Fruit fly (Drosophila melanogaster) whole organism, embryonic: ENCODE data around the gene dpr20.

ENCODE experiments used
- Ada2b ChIP-seq: fragments of 200-800 bp; sonication (Bioruptor generic); IDR thresholded peaks from 2 replicates; pipeline ENCODE4 v1.3.6; 2022; ENCODE audit warnings: missing biosample characterization, missing genetic modification characterization
- BtbVII ChIP-seq: fragments of 200-800 bp; sonication (Bioruptor generic); optimal IDR thresholded peaks from 3 replicates; lab custom pipeline; 2017; ENCODE audit warnings: missing biosample characterization, mild to moderate bottlenecking, missing genetic modification characterization
- CG11398 ChIP-seq: fragments of 200-800 bp; sonication (Bioruptor generic); optimal IDR thresholded peaks from 2 replicates; lab custom pipeline; 2016; ENCODE audit warnings: missing biosample characterization, missing genetic modification characterization
- CG11456 ChIP-seq: fragments of 200-800 bp; sonication (Bioruptor generic); IDR thresholded peaks from 3 replicates; pipeline ENCODE4 v1.3.6; 2022; ENCODE audit warnings: missing biosample characterization, missing genetic modification characterization
- CG11723 ChIP-seq: fragments of 200-800 bp; sonication (Bioruptor generic); optimal IDR thresholded peaks from 2 replicates; lab custom pipeline; 2017; ENCODE audit warnings: missing biosample characterization, mild to moderate bottlenecking, missing genetic modification characterization
- CG12104 ChIP-seq: fragments of 200-800 bp; sonication (Bioruptor generic); optimal IDR thresholded peaks from 3 replicates; lab custom pipeline; 2016; ENCODE audit warnings: missing biosample characterization, missing genetic modification characterization
- CG15514 ChIP-seq: fragments of 200-800 bp; sonication (Bioruptor generic); optimal IDR thresholded peaks from 3 replicates; lab custom pipeline; 2017; ENCODE audit warnings: missing biosample characterization, missing genetic modification characterization, mild to moderate bottlenecking, moderate library complexity, missing genetic modification reagents
- CG17612 ChIP-seq: fragments of 200-800 bp; sonication (Bioruptor generic); IDR thresholded peaks from 2 replicates; pipeline ENCODE4 v1.3.6; 2022; ENCODE audit warnings: missing biosample characterization, missing genetic modification characterization
- CG2889 ChIP-seq: fragments of 200-800 bp; sonication (Bioruptor generic); IDR thresholded peaks from 3 replicates; pipeline ENCODE4 v1.3.6; 2022; ENCODE audit warnings: missing biosample characterization, missing genetic modification characterization
- CG30020 ChIP-seq: fragments of 200-800 bp; optimal IDR thresholded peaks from 2 replicates; lab custom pipeline; 2019; ENCODE audit warnings: missing biosample characterization, mild to moderate bottlenecking, missing genetic modification characterization, moderate library complexity
- CG31388 ChIP-seq: fragments of 200-800 bp; sonication (Bioruptor generic); optimal IDR thresholded peaks from 2 replicates; lab custom pipeline; 2016; ENCODE audit warnings: missing biosample characterization, missing genetic modification characterization
- CG3163 ChIP-seq: fragments of 200-800 bp; sonication (Bioruptor generic); optimal IDR thresholded peaks from 3 replicates; lab custom pipeline; 2016; ENCODE audit warnings: missing biosample characterization, missing genetic modification characterization
- CG4282 ChIP-seq: fragments of 200-800 bp; sonication (Bioruptor generic); optimal IDR thresholded peaks from 2 replicates; lab custom pipeline; 2016; ENCODE audit warnings: missing biosample characterization, missing genetic modification characterization
- CG6175 ChIP-seq: fragments of 200-800 bp; sonication (Bioruptor generic); IDR thresholded peaks from 3 replicates; pipeline ENCODE4 v1.3.6; 2022; ENCODE audit warnings: missing biosample characterization, missing genetic modification characterization
- CG7556 ChIP-seq: fragments of 200-800 bp; sonication (Bioruptor generic); optimal IDR thresholded peaks from 2 replicates; lab custom pipeline; 2017; ENCODE audit warnings: missing biosample characterization, mild to moderate bottlenecking, missing genetic modification characterization
- CG8388 ChIP-seq: fragments of 200-800 bp; sonication (Bioruptor generic); optimal IDR thresholded peaks from 2 replicates; lab custom pipeline; 2019; ENCODE audit warnings: missing biosample characterization, mild to moderate bottlenecking, missing genetic modification characterization, moderate library complexity
- CG9817 ChIP-seq: fragments of 200-800 bp; sonication (Bioruptor generic); optimal IDR thresholded peaks from 2 replicates; lab custom pipeline; 2018; ENCODE audit warnings: missing biosample characterization, mild to moderate bottlenecking, missing genetic modification characterization, moderate library complexity
- D ChIP-seq, 2 experiments: fragments of 200-800 bp in 1 of 2; fragments of >200 bp in 1 of 2; sonication (Bioruptor generic) in 1 of 2; optimal IDR thresholded peaks; 2 replicates in 1 of 2; 3 replicates in 1 of 2; lab custom pipeline; 2017; ENCODE audit warnings: mild to moderate bottlenecking in 1 of 2, missing biosample characterization in 1 of 2, missing genetic modification characterization in 1 of 2, missing genetic modification reagents in 1 of 2
- D19A ChIP-seq: fragments of 200-800 bp; optimal IDR thresholded peaks from 3 replicates; lab custom pipeline; 2019; ENCODE audit warnings: missing biosample characterization, mild to moderate bottlenecking, missing genetic modification characterization, moderate library complexity
- Dad ChIP-seq: fragments of 200-800 bp; sonication (Bioruptor generic); optimal IDR thresholded peaks from 3 replicates; lab custom pipeline; 2016; ENCODE audit warnings: missing biosample characterization, missing genetic modification characterization
- Dip2 ChIP-seq: fragments of 200-800 bp; sonication (Bioruptor generic); IDR thresholded peaks from 2 replicates; pipeline ENCODE4 v1.3.6; 2022; ENCODE audit warnings: missing biosample characterization, missing genetic modification characterization
- GATAe ChIP-seq: fragments of 200-800 bp; sonication (Bioruptor generic); conservative IDR thresholded peaks from 2 replicates; pipeline ENCODE4 v1.3.6; 2022; ENCODE audit warnings: missing biosample characterization, missing genetic modification characterization
- H15 ChIP-seq: fragments of 200-800 bp; sonication (Bioruptor generic); IDR thresholded peaks from 3 replicates; pipeline ENCODE4 v1.3.6; 2022; ENCODE audit warnings: missing biosample characterization, missing genetic modification characterization
- H2.0 ChIP-seq: fragments of 200-800 bp; sonication (Bioruptor generic); IDR thresholded peaks from 2 replicates; pipeline ENCODE4 v1.3.6; 2022; ENCODE audit warnings: missing biosample characterization, missing genetic modification characterization
- Mes4 ChIP-seq: fragments of 200-800 bp; sonication (Bioruptor generic); optimal IDR thresholded peaks from 2 replicates; lab custom pipeline; 2016; ENCODE audit warnings: missing biosample characterization, missing genetic modification characterization
- NK7.1 ChIP-seq: fragments of 200-800 bp; sonication (Bioruptor generic); optimal IDR thresholded peaks from 3 replicates; lab custom pipeline; 2016; ENCODE audit warnings: missing biosample characterization, missing genetic modification characterization
- Nf-YB ChIP-seq: fragments of 200-800 bp; sonication (Bioruptor generic); optimal IDR thresholded peaks from 3 replicates; lab custom pipeline; 2019; ENCODE audit warnings: missing biosample characterization, mild to moderate bottlenecking, missing genetic modification characterization, moderate library complexity
- Rx ChIP-seq: fragments of 200-800 bp; sonication (Bioruptor generic); IDR thresholded peaks from 2 replicates; pipeline ENCODE4 v1.3.6; 2022; ENCODE audit warnings: missing biosample characterization, missing genetic modification characterization
- Usf ChIP-seq: fragments of 200-800 bp; sonication (Bioruptor generic); optimal IDR thresholded peaks from 2 replicates; lab custom pipeline; 2017; ENCODE audit warnings: missing genotype, missing biosample characterization, missing genetic modification characterization
- abd-A ChIP-seq: fragments of 200-800 bp; sonication (Bioruptor generic); optimal IDR thresholded peaks from 3 replicates; lab custom pipeline; 2019; ENCODE audit warnings: missing biosample characterization, mild to moderate bottlenecking, missing genetic modification characterization, moderate library complexity
- caup ChIP-seq: fragments of 200-800 bp; sonication (Bioruptor generic); optimal IDR thresholded peaks from 3 replicates; lab custom pipeline; 2017; ENCODE audit warnings: missing biosample characterization, mild to moderate bottlenecking, missing genetic modification characterization, moderate library complexity; ENCODE audit not compliant: severe bottlenecking
- ci ChIP-seq: fragments of 200-800 bp; sonication (Bioruptor generic); IDR thresholded peaks from 3 replicates; pipeline ENCODE4 v1.3.6; 2022; ENCODE audit warnings: missing biosample characterization, missing genetic modification characterization
- corto ChIP-seq: fragments of 200-800 bp; sonication (Bioruptor generic); optimal IDR thresholded peaks from 2 replicates; lab custom pipeline; 2016; ENCODE audit warnings: missing biosample characterization, mild to moderate bottlenecking, missing genetic modification characterization, moderate library complexity
- crc ChIP-seq: fragments of 200-800 bp; sonication (Bioruptor generic); optimal IDR thresholded peaks from 2 replicates; lab custom pipeline; 2016; ENCODE audit warnings: missing biosample characterization, missing genetic modification characterization
- dimm ChIP-seq: fragments of 200-800 bp; sonication (Bioruptor generic); IDR thresholded peaks from 2 replicates; pipeline ENCODE4 v1.3.6; 2022; ENCODE audit warnings: missing biosample characterization, missing genetic modification characterization
- dmrt99B ChIP-seq: fragments of 200-800 bp; sonication (Bioruptor generic); optimal IDR thresholded peaks from 2 replicates; lab custom pipeline; 2018; ENCODE audit warnings: missing biosample characterization, mild to moderate bottlenecking, missing genetic modification characterization, moderate library complexity
- fd102C ChIP-seq: fragments of 200-800 bp; sonication (Bioruptor generic); optimal IDR thresholded peaks from 2 replicates; lab custom pipeline; 2018; ENCODE audit warnings: missing biosample characterization, mild to moderate bottlenecking, missing genetic modification characterization, moderate library complexity
- ftz-f1 ChIP-seq: fragments of 200-800 bp; sonication (Bioruptor generic); optimal IDR thresholded peaks from 2 replicates; lab custom pipeline; 2016; ENCODE audit warnings: missing biosample characterization, missing genetic modification characterization
- gcm ChIP-seq: fragments of 200-800 bp; sonication (Bioruptor generic); optimal IDR thresholded peaks from 2 replicates; lab custom pipeline; 2019; ENCODE audit warnings: missing biosample characterization, mild to moderate bottlenecking, missing genetic modification characterization, moderate library complexity
- hbn ChIP-seq: fragments of 200-800 bp; sonication (Bioruptor generic); IDR thresholded peaks from 2 replicates; pipeline ENCODE4 v1.3.6; 2022; ENCODE audit warnings: missing biosample characterization, missing genetic modification characterization; ENCODE audit not compliant: partially characterized antibody
- org-1 ChIP-seq: fragments of 200-800 bp; sonication (Bioruptor generic); optimal IDR thresholded peaks from 2 replicates; lab custom pipeline; 2017; ENCODE audit warnings: missing biosample characterization, missing genetic modification characterization
- pb ChIP-seq: fragments of 200-800 bp; sonication (Bioruptor generic); optimal IDR thresholded peaks from 3 replicates; lab custom pipeline; 2016; ENCODE audit warnings: missing biosample characterization, missing genetic modification characterization
- rib ChIP-seq: fragments of 200-800 bp; sonication (Bioruptor generic); IDR thresholded peaks from 2 replicates; pipeline ENCODE4 v1.3.6; 2022; ENCODE audit warnings: missing biosample characterization, missing genetic modification characterization
- scrt ChIP-seq: fragments of 200-800 bp; sonication (Bioruptor generic); optimal IDR thresholded peaks from 2 replicates; lab custom pipeline; 2018; ENCODE audit warnings: missing biosample characterization, mild to moderate bottlenecking, missing genetic modification characterization, moderate library complexity
- so ChIP-seq: fragments of 200-800 bp; sonication (Bioruptor generic); IDR thresholded peaks from 3 replicates; pipeline ENCODE4 v1.3.6; 2022; ENCODE audit warnings: missing biosample characterization, missing genetic modification characterization
- zen2 ChIP-seq: fragments of 200-800 bp; sonication (Bioruptor generic); IDR thresholded peaks from 3 replicates; pipeline ENCODE4 v1.3.6; 2022; ENCODE audit warnings: missing biosample characterization, missing genetic modification characterization; ENCODE audit not compliant: partially characterized antibody

Gene dpr20

DNA sequence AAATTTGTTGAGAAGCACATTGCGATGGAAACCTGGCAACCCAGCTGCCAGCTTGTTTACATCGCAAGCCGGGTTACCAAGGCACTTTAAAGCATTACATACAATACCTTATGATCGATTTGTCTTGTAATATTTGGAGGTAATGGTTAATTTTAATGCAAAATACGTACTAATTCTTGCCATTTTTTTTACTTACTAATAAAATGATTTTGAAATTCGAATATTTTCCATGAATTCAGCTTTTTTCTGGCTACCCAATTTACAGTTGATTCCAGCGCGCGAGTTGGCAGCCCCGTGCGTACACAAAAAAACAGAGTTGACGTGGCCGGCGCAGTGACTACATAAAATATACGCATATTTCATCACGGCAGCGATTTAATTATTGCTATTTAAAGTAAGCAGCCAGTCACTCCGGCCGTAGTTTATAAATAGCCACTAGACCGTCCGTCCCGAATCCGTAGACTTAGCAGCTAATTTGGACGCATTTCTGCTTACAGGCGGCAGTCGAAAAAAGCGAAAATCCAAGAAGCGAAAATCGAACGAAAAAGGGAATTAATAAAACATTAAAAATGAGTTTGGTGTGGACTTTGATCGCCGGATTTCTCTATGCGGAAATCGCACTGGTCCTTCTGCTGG lies 19.4 kb downstream of the dpr20 start, which contains the start of the genes CG13901 and CG13887 (continued):
- TF ChIP-seq CG9817: peak; percentile 91
- TF ChIP-seq Dip2: no peak
- TF ChIP-seq CG17612 (GFP tag; lab: Robert Waterston, UW): peak; percentile 67
- peak; percentile 70 for TF ChIP-seq Nf-YB (GFP tag; lab: Kevin White, UChicago)
- peak; percentile 80 for TF ChIP-seq org-1 (GFP tag; lab: Kevin White, UChicago)
- TF ChIP-seq Ada2b (GFP tag; lab: Robert Waterston, UW): peak; percentile 86
- no peak for TF ChIP-seq hbn (GFP tag; lab: Robert Waterston, UW)
- no peak for TF ChIP-seq D (optimal IDR thresholded peaks at IDR 0.05; lab: Kevin White, UChicago)
- peak; percentile 76 for TF ChIP-seq D (GFP tag; optimal IDR thresholded peaks at IDR 0.05; lab: Kevin White, UChicago)
- TF ChIP-seq H2.0: peak; percentile 84
- TF ChIP-seq CG4282 (GFP tag; lab: Kevin White, UChicago): peak; percentile 83
- peak; percentile 62 for TF ChIP-seq corto (GFP tag; lab: Kevin White, UChicago)
- peak; percentile 77 for TF ChIP-seq NK7.1 (GFP tag; lab: Kevin White, UChicago)
- peak; percentile 62 for TF ChIP-seq CG31388 (GFP tag; lab: Kevin White, UChicago)
- TF ChIP-seq CG11398 (GFP tag; lab: Kevin White, UChicago): peak; percentile 76
- peak; percentile 67 for TF ChIP-seq BtbVII (GFP tag; lab: Kevin White, UChicago)
- no peak for TF ChIP-seq abd-A (tag; lab: Kevin White, UChicago)
- peak; percentile 91 for TF ChIP-seq Dad (GFP tag; lab: Kevin White, UChicago)
- TF ChIP-seq rib (GFP tag; lab: Robert Waterston, UW): peak; percentile 69
- TF ChIP-seq CG3163 (GFP tag; lab: Kevin White, UChicago): peak; percentile 84
- TF ChIP-seq CG12104 (GFP tag; lab: Kevin White, UChicago): peak; percentile 82
- TF ChIP-seq GATAe (GFP tag; lab: Robert Waterston, UW): no peak
- TF ChIP-seq crc: peak; percentile 79
- TF ChIP-seq dimm (GFP tag; lab: Robert Waterston, UW): peak; percentile 61; the same call in 1 of the 2 replicates
- peak; percentile 80 for TF ChIP-seq CG2889 (GFP tag; lab: Robert Waterston, UW)
- peak; percentile 88 for TF ChIP-seq CG11456 (GFP tag; lab: Robert Waterston, UW)
- peak; percentile 86 for TF ChIP-seq ci (GFP tag; lab: Robert Waterston, UW)
- TF ChIP-seq scrt (GFP tag; lab: Kevin White, UChicago): no peak
- peak; percentile 81 for TF ChIP-seq H15
- TF ChIP-seq Mes4 (GFP tag; lab: Kevin White, UChicago): peak; percentile 75
- TF ChIP-seq so: peak; percentile 84; the same call in 2 of the 3 replicates
- peak; percentile 82 for TF ChIP-seq CG30020 (tag; lab: Kevin White, UChicago)
- TF ChIP-seq Rx (GFP tag; lab: Robert Waterston, UW): peak; percentile 71; the same call in 1 of the 2 replicates
- TF ChIP-seq fd102C (GFP tag; lab: Kevin White, UChicago): peak; percentile 35
- TF ChIP-seq gcm: peak; percentile 83
- peak; percentile 78 for TF ChIP-seq pb (GFP tag; lab: Kevin White, UChicago)
- peak; percentile 80 for TF ChIP-seq D19A (tag; lab: Kevin White, UChicago)
- peak; percentile 79 for TF ChIP-seq Usf (GFP tag; lab: Kevin White, UChicago)
- TF ChIP-seq caup: peak; percentile 86
- TF ChIP-seq CG15514 (GFP tag; lab: Kevin White, UChicago): peak; percentile 92
- TF ChIP-seq CG7556 (GFP tag; lab: Kevin White, UChicago): peak; percentile 83
- no peak for TF ChIP-seq zen2 (GFP tag; lab: Robert Waterston, UW)
- peak; percentile 83 for TF ChIP-seq CG8388 (GFP tag; lab: Kevin White, UChicago)
- peak; percentile 84 for TF ChIP-seq dmrt99B (tag; lab: Kevin White, UChicago)
- peak; percentile 66; the same call in 2 of the 3 replicates for TF ChIP-seq CG6175 (GFP tag; lab: Robert Waterston, UW)
- no peak for TF ChIP-seq CG11723 (GFP tag; lab: Kevin White, UChicago)
- TF ChIP-seq ftz-f1: peak; percentile 61
